Worm (Caenorhabditis elegans): ENCODE results near the gene vti-1.

DNA sequence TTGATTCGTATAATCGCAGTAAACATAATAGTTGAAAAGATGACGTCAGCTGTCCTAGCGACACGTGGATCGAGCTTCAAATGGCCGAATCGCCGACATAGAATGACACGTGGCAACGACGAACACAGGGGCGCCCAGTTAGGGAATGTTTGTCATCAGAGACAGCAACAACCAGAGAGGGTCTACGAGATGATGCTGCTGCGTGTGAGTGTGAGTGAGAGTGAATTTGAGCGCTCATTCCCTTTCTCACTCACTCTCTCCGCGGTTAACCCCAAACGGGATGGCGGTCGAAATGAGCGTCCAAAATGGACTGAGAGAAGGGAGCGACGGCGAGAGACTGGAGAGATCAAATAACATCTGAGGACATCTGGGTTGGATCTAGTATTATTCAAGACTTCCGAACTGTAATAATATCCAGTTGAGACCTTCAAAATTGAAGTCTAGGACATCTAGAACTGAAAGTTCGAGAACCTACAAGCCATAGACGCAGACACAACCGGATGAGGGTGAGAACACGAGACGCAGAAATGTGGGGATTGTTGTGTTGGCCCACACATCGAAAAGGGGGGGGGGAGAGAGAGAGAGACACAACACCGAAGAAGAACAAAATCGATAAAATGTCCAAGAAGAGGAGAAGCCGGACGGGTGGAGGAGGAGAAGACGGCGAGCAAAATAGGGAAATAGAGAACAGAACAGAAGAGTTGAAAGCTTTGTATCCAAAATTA is 27.6 kb upstream of the vti-1 start:
- TF ChIP-seq unc-39 (tag; optimal IDR thresholded peaks at IDR 0.05), result no peak
- TF ChIP-seq unc-62 (GFP tag; optimal IDR thresholded peaks at IDR 0.05), result no peak
- no peak for TF ChIP-seq M03D4.4 (tag; optimal IDR thresholded peaks at IDR 0.05)
- no peak for TF ChIP-seq lin-32 (GFP tag; optimal IDR thresholded peaks at IDR 0.05)
